Fruit fly (Drosophila melanogaster) whole organism, embryonic: ENCODE data around the gene CG32447.

ENCODE experiments used
- Ada2b ChIP-seq: fragments of 200-800 bp; sonication (Bioruptor generic); IDR thresholded peaks from 2 replicates; pipeline ENCODE4 v1.3.6; 2022; ENCODE audit warnings: missing biosample characterization, missing genetic modification characterization
- Atf3 ChIP-seq: fragments of 200-800 bp; sonication (Bioruptor generic); optimal IDR thresholded peaks from 3 replicates; lab custom pipeline; 2016; ENCODE audit warnings: missing biosample characterization, missing genetic modification characterization
- B-H1 ChIP-seq: fragments of 200-800 bp; sonication (Bioruptor generic); IDR thresholded peaks from 3 replicates; pipeline ENCODE4 v1.3.6; 2022; ENCODE audit warnings: missing biosample characterization, missing genetic modification characterization
- Blimp-1 ChIP-seq: fragments of 200-800 bp; sonication (Bioruptor generic); optimal IDR thresholded peaks from 3 replicates; lab custom pipeline; 2018; ENCODE audit warnings: missing biosample characterization, missing genetic modification characterization, mild to moderate bottlenecking, moderate library complexity, missing genetic modification reagents
- CG10959 ChIP-seq: fragments of 200-800 bp; sonication (Bioruptor generic); IDR thresholded peaks from 2 replicates; pipeline ENCODE4 v1.3.6; 2022; ENCODE audit warnings: missing biosample characterization, missing genetic modification characterization
- CG13624 ChIP-seq: fragments of 200-800 bp; sonication (Bioruptor generic); optimal IDR thresholded peaks from 2 replicates; lab custom pipeline; 2016; ENCODE audit warnings: missing biosample characterization, missing genetic modification characterization
- CG13894 ChIP-seq: fragments of 200-800 bp; sonication (Bioruptor generic); optimal IDR thresholded peaks from 3 replicates; lab custom pipeline; 2018; ENCODE audit warnings: missing biosample characterization, mild to moderate bottlenecking, missing genetic modification characterization, moderate library complexity
- CG14710 ChIP-seq: fragments of 200-800 bp; sonication (Bioruptor generic); optimal IDR thresholded peaks from 3 replicates; lab custom pipeline; 2019; ENCODE audit warnings: missing biosample characterization, mild to moderate bottlenecking, missing genetic modification characterization, moderate library complexity
- CG15479 ChIP-seq: fragments of 200-800 bp; sonication (Bioruptor generic); optimal IDR thresholded peaks from 3 replicates; lab custom pipeline; 2019; ENCODE audit warnings: missing biosample characterization, mild to moderate bottlenecking, missing genetic modification characterization, moderate library complexity
- CG17328 ChIP-seq: fragments of 200-800 bp; sonication (Bioruptor generic); IDR thresholded peaks from 2 replicates; pipeline ENCODE4 v1.3.6; 2022; ENCODE audit warnings: missing biosample characterization, missing genetic modification characterization
- CG17612 ChIP-seq: fragments of 200-800 bp; sonication (Bioruptor generic); IDR thresholded peaks from 2 replicates; pipeline ENCODE4 v1.3.6; 2022; ENCODE audit warnings: missing biosample characterization, missing genetic modification characterization
- CG17912 ChIP-seq: fragments of 200-800 bp; sonication (Bioruptor generic); optimal IDR thresholded peaks from 2 replicates; lab custom pipeline; 2018; ENCODE audit warnings: missing biosample characterization, mild to moderate bottlenecking, missing genetic modification characterization
- CG3065 ChIP-seq: fragments of 200-800 bp; sonication (Bioruptor generic); optimal IDR thresholded peaks from 2 replicates; lab custom pipeline; 2016; ENCODE audit warnings: missing biosample characterization, missing genetic modification characterization
- CG32767 ChIP-seq: fragments of 200-800 bp; sonication (Bioruptor generic); IDR thresholded peaks from 2 replicates; pipeline ENCODE4 v1.3.6; 2022; ENCODE audit warnings: missing biosample characterization, missing genetic modification characterization
- CG3995 ChIP-seq: fragments of 200-800 bp; sonication (Bioruptor generic); optimal IDR thresholded peaks from 3 replicates; lab custom pipeline; 2016; ENCODE audit warnings: missing biosample characterization, missing genetic modification characterization
- CG4360 ChIP-seq: fragments of 200-800 bp; sonication (Bioruptor generic); IDR thresholded peaks from 2 replicates; pipeline ENCODE4 v1.3.6; 2022; ENCODE audit warnings: missing biosample characterization, missing genetic modification characterization
- CG4424 ChIP-seq: fragments of 200-800 bp; sonication (Bioruptor generic); optimal IDR thresholded peaks from 3 replicates; lab custom pipeline; 2016; ENCODE audit warnings: missing biosample characterization, missing genetic modification characterization
- CG5953 ChIP-seq: fragments of 200-800 bp; sonication (Bioruptor generic); IDR thresholded peaks from 2 replicates; pipeline ENCODE4 v1.3.6; 2022; ENCODE audit warnings: missing biosample characterization, missing genetic modification characterization
- CG6683 ChIP-seq: fragments of 200-800 bp; sonication (Bioruptor generic); optimal IDR thresholded peaks from 2 replicates; lab custom pipeline; 2017; ENCODE audit warnings: missing biosample characterization, mild to moderate bottlenecking, missing genetic modification characterization, missing genetic modification reagents
- CG7745 ChIP-seq: fragments of 200-800 bp; sonication (Bioruptor generic); optimal IDR thresholded peaks from 2 replicates; lab custom pipeline; 2018; ENCODE audit warnings: missing biosample characterization, mild to moderate bottlenecking, missing genetic modification characterization, moderate library complexity
- CG7839 ChIP-seq: fragments of 200-800 bp; sonication (Bioruptor generic); optimal IDR thresholded peaks from 3 replicates; lab custom pipeline; 2018; ENCODE audit warnings: missing biosample characterization, mild to moderate bottlenecking, missing genetic modification characterization, moderate library complexity
- HmgD ChIP-seq: fragments of 200-800 bp; sonication (Bioruptor generic); optimal IDR thresholded peaks from 3 replicates; lab custom pipeline; 2016; ENCODE audit warnings: missing biosample characterization, missing genetic modification characterization
- Lpt ChIP-seq: fragments of >200 bp; optimal IDR thresholded peaks from 2 replicates; lab custom pipeline; 2018; ENCODE audit warnings: missing biosample characterization, missing genetic modification characterization
- MBD-R2 ChIP-seq: fragments of 200-800 bp; sonication (Bioruptor generic); IDR thresholded peaks from 2 replicates; pipeline ENCODE4 v1.3.6; 2022; ENCODE audit warnings: missing biosample characterization, missing genetic modification characterization
- NFAT ChIP-seq: fragments of 200-800 bp; sonication (Bioruptor generic); IDR thresholded peaks from 2 replicates; pipeline ENCODE4 v1.3.6; 2022; ENCODE audit warnings: missing biosample characterization, missing genetic modification characterization
- Neu2 ChIP-seq: fragments of 200-800 bp; sonication (Bioruptor generic); optimal IDR thresholded peaks from 3 replicates; lab custom pipeline; 2016; ENCODE audit warnings: missing biosample characterization, missing genetic modification characterization, borderline replicate concordance
- Nf-YA ChIP-seq: fragments of 200-800 bp; sonication (Bioruptor generic); IDR thresholded peaks from 2 replicates; pipeline ENCODE4 v1.3.6; 2022; ENCODE audit warnings: missing biosample characterization, missing genetic modification characterization
- Sox102F ChIP-seq: fragments of 200-800 bp; sonication (Bioruptor generic); optimal IDR thresholded peaks from 2 replicates; lab custom pipeline; 2018; ENCODE audit warnings: missing biosample characterization, mild to moderate bottlenecking, missing genetic modification characterization, moderate library complexity
- Usf ChIP-seq: fragments of 200-800 bp; sonication (Bioruptor generic); optimal IDR thresholded peaks from 2 replicates; lab custom pipeline; 2017; ENCODE audit warnings: missing genotype, missing biosample characterization, missing genetic modification characterization
- al ChIP-seq: fragments of 200-800 bp; sonication (Bioruptor generic); IDR thresholded peaks from 2 replicates; pipeline ENCODE4 v1.3.6; 2022; ENCODE audit warnings: missing biosample characterization, missing genetic modification characterization
- dpn ChIP-seq, 2 experiments: fragments of 200-800 bp; sonication (Bioruptor generic); optimal IDR thresholded peaks; 3 replicates each; lab custom pipeline; 2016; ENCODE audit warnings: missing biosample characterization in 2 of 2, missing genetic modification characterization in 2 of 2
- dysf ChIP-seq: fragments of 200-800 bp; sonication (Bioruptor generic); IDR thresholded peaks from 3 replicates; pipeline ENCODE4 v1.3.6; 2022; ENCODE audit warnings: missing biosample characterization, missing genetic modification characterization
- emc ChIP-seq: fragments of 200-800 bp; sonication (Bioruptor generic); optimal IDR thresholded peaks from 2 replicates; lab custom pipeline; 2016; ENCODE audit warnings: missing biosample characterization, missing genetic modification characterization
- fd102C ChIP-seq: fragments of 200-800 bp; sonication (Bioruptor generic); optimal IDR thresholded peaks from 2 replicates; lab custom pipeline; 2018; ENCODE audit warnings: missing biosample characterization, mild to moderate bottlenecking, missing genetic modification characterization, moderate library complexity
- fd64A ChIP-seq: fragments of 200-800 bp; sonication (Bioruptor generic); optimal IDR thresholded peaks from 3 replicates; lab custom pipeline; 2018; ENCODE audit warnings: missing biosample characterization, mild to moderate bottlenecking, missing genetic modification characterization
- hkb ChIP-seq, 2 experiments: fragments of 200-800 bp in 1 of 2; fragments of >200 bp in 1 of 2; sonication (Bioruptor generic) in 1 of 2; IDR thresholded peaks in 1 of 2; optimal IDR thresholded peaks in 1 of 2; 2 replicates each; pipeline versions ENCODE4 v1.3.6 to Lab custom; 2017 to 2022; ENCODE audit warnings: missing biosample characterization in 1 of 2, missing genetic modification characterization in 1 of 2
- lab ChIP-seq: fragments of 200-800 bp; sonication (Bioruptor generic); optimal IDR thresholded peaks from 3 replicates; lab custom pipeline; 2017; ENCODE audit warnings: missing biosample characterization, missing genetic modification characterization, mild to moderate bottlenecking, moderate library complexity, missing genetic modification reagents
- mld ChIP-seq: fragments of 200-800 bp; sonication (Bioruptor generic); IDR thresholded peaks from 3 replicates; pipeline ENCODE4 v1.3.6; 2022; ENCODE audit warnings: missing biosample characterization, missing genetic modification characterization; ENCODE audit not compliant: partially characterized antibody
- oc ChIP-seq: fragments of 200-800 bp; sonication (Bioruptor generic); optimal IDR thresholded peaks from 2 replicates; lab custom pipeline; 2018; ENCODE audit warnings: missing biosample characterization, mild to moderate bottlenecking, missing genetic modification characterization, moderate library complexity
- odd ChIP-seq: fragments of 200-800 bp; sonication (Bioruptor generic); optimal IDR thresholded peaks from 2 replicates; lab custom pipeline; 2017; ENCODE audit warnings: missing biosample characterization, mild to moderate bottlenecking, missing genetic modification characterization
- pita ChIP-seq: fragments of 200-800 bp; sonication (Bioruptor generic); optimal IDR thresholded peaks from 2 replicates; lab custom pipeline; 2017; ENCODE audit warnings: missing biosample characterization, mild to moderate bottlenecking, missing genetic modification characterization
- pnt ChIP-seq: fragments of 200-800 bp; sonication (Bioruptor generic); optimal IDR thresholded peaks from 3 replicates; lab custom pipeline; 2016; ENCODE audit warnings: missing biosample characterization, missing genetic modification characterization
- sc ChIP-seq, 3 experiments: fragments of >200 bp in 2 of 3; fragments of 200-800 bp in 1 of 3; sonication (Bioruptor generic) in 1 of 3; optimal IDR thresholded peaks; 2 replicates in 2 of 3; 3 replicates in 1 of 3; lab custom pipeline; 2017; ENCODE audit warnings: mild to moderate bottlenecking in 1 of 3, missing biosample characterization in 1 of 3, missing genetic modification characterization in 1 of 3, missing genetic modification reagents in 1 of 3
- shn ChIP-seq: fragments of 200-800 bp; sonication (Bioruptor generic); optimal IDR thresholded peaks from 3 replicates; lab custom pipeline; 2016; ENCODE audit warnings: missing biosample characterization, missing genetic modification characterization
- sisA ChIP-seq: fragments of 200-800 bp; sonication (Bioruptor generic); IDR thresholded peaks from 2 replicates; pipeline ENCODE4 v1.3.6; 2022; ENCODE audit warnings: missing biosample characterization, missing genetic modification characterization
- ssp ChIP-seq: fragments of 200-800 bp; sonication (Bioruptor generic); IDR thresholded peaks from 2 replicates; pipeline ENCODE4 v1.3.6; 2022; ENCODE audit warnings: missing biosample characterization, missing genetic modification characterization
- tll ChIP-seq, 2 experiments: fragments of 200-800 bp in 1 of 2; fragments of >200 bp in 1 of 2; sonication (Bioruptor generic) in 1 of 2; optimal IDR thresholded peaks; 2 replicates each; lab custom pipeline; 2017 to 2019; ENCODE audit warnings: missing biosample characterization in 2 of 2, missing genetic modification characterization in 2 of 2, mild to moderate bottlenecking in 1 of 2, moderate library complexity in 1 of 2
- toy ChIP-seq: fragments of 200-800 bp; sonication (Bioruptor generic); IDR thresholded peaks from 2 replicates; pipeline ENCODE4 v1.3.6; 2022; ENCODE audit warnings: missing biosample characterization, missing genetic modification characterization
- ttk ChIP-seq: fragments of 200-800 bp; sonication (Bioruptor generic); IDR thresholded peaks from 2 replicates; pipeline ENCODE4 v2.1.2; 2022; ENCODE audit warnings: missing biosample characterization, missing genetic modification characterization
- tup ChIP-seq: fragments of 200-800 bp; sonication (Bioruptor generic); optimal IDR thresholded peaks from 2 replicates; lab custom pipeline; 2016; ENCODE audit warnings: missing biosample characterization, mild to moderate bottlenecking, missing genetic modification characterization, moderate library complexity
- z ChIP-seq: fragments of 200-800 bp; sonication (Bioruptor generic); IDR thresholded peaks from 3 replicates; pipeline ENCODE4 v1.3.6; 2022; ENCODE audit warnings: missing biosample characterization, missing genetic modification characterization

The CG32447 gene

dm6 chr3L:21640815-21641214 lies 65.3 kb downstream of the CG32447 start, which contains the start of gene Atox1 (continued):
- TF ChIP-seq dysf (GFP tag; lab: Robert Waterston, UW) (peak; percentile 37; the same call in 1 of the 3 replicates), fd102C (GFP tag; lab: Kevin White, UChicago) (no peak), CG15479 (GFP tag; lab: Kevin White, UChicago) (no peak), ttk (no peak), lab (GFP tag; lab: Kevin White, UChicago) (peak; percentile 47), Blimp-1 (no peak), Nf-YA (GFP tag; lab: Robert Waterston, UW) (no peak), CG7745 (tag; lab: Kevin White, UChicago) (no peak), al (GFP tag; lab: Robert Waterston, UW) (no peak), CG17328 (GFP tag; lab: Robert Waterston, UW) (no peak), fd64A (GFP tag; lab: Kevin White, UChicago) (no peak), sisA (no peak), hkb (optimal IDR thresholded peaks at IDR 0.05; lab: Kevin White, UChicago) (peak; percentile 80), hkb (GFP tag; IDR thresholded peaks at IDR 0.05; lab: Robert Waterston, UW) (no peak), MBD-R2 (peak; percentile 80), emc (GFP tag; lab: Kevin White, UChicago) (no peak), B-H1 (GFP tag; lab: Robert Waterston, UW) (no peak; the same call in 2 of the 3 replicates), odd (GFP tag; lab: Kevin White, UChicago) (no peak), CG4360 (GFP tag; lab: Robert Waterston, UW) (no peak), CG7839 (peak; percentile 28), mld (GFP tag; lab: Robert Waterston, UW) (no peak), Neu2 (no peak), dpn (GFP tag; optimal IDR thresholded peaks at IDR 0.05; lab: Kevin White, UChicago) (peak; percentile 15 to 35), oc (tag; lab: Kevin White, UChicago) (no peak), tll (GFP tag; optimal IDR thresholded peaks at IDR 0.05; lab: Kevin White, UChicago) (no peak), CG3995 (GFP tag; lab: Kevin White, UChicago) (peak; percentile 1), CG6683 (peak; percentile 22), HmgD (GFP tag; lab: Kevin White, UChicago) (peak; percentile 88), CG17612 (GFP tag; lab: Robert Waterston, UW) (no peak), CG5953 (GFP tag; lab: Robert Waterston, UW) (no peak), CG14710 (peak; percentile 65), Ada2b (GFP tag; lab: Robert Waterston, UW) (no peak), CG17912 (GFP tag; lab: Kevin White, UChicago) (peak; percentile 72), z (GFP tag; lab: Robert Waterston, UW) (no peak), Lpt (GFP tag; lab: Kevin White, UChicago) (no peak), ssp (GFP tag; lab: Robert Waterston, UW) (no peak), sc (optimal IDR thresholded peaks at IDR 0.05; lab: Kevin White, UChicago) (no peak), sc (GFP tag; optimal IDR thresholded peaks at IDR 0.05; lab: Kevin White, UChicago) (no peak), shn (no peak), CG13624 (GFP tag; lab: Kevin White, UChicago) (peak; percentile 66), CG32767 (no peak), Usf (GFP tag; lab: Kevin White, UChicago) (no peak), NFAT (peak; percentile 41; the same call in 1 of the 2 replicates), Atf3 (GFP tag; lab: Kevin White, UChicago) (no peak), toy (GFP tag; lab: Robert Waterston, UW) (no peak), CG13894 (tag; lab: Kevin White, UChicago) (peak; percentile 79), pnt (GFP tag; lab: Kevin White, UChicago) (no peak), Sox102F (GFP tag; lab: Kevin White, UChicago) (no peak), CG10959 (GFP tag; lab: Robert Waterston, UW) (no peak), CG3065 (GFP tag; lab: Kevin White, UChicago) (no peak), CG4424 (GFP tag; lab: Kevin White, UChicago) (peak; percentile 10), tup (no peak), pita (GFP tag; lab: Kevin White, UChicago) (peak; percentile 95)
